Fruit fly (Drosophila melanogaster) S2 (cell line): ENCODE results near the gene CG1835.
A peak's percentile ranks its signal among the peaks of the same experiment; 100 is the strongest.

ENCODE experiments used
- CG8478 ChIP-seq: fragments of >200 bp; optimal IDR thresholded peaks from 2 replicates; lab custom pipeline; 2018
- CTCF ChIP-seq, 2 experiments: fragments of >200 bp; optimal IDR thresholded peaks; 2 replicates each; lab custom pipeline; 2018

DNA sequence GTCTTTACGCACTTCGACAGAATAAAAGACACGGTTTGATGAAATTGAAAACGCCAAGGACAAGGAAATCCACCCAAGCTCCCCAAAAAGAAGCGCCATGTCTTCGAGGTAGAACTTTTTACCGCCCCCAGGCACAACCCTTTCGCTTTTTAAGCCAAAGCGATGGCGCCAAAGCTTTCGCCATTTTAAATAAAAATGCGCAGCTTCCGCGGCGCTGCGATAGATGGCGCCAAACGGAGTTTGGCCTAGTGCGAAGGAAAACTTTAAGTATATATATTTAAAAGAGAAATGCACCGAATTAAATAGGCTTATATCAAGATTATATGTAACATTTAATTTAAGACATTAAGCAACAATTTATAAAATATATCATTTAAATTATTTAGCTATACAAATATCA is 25.0 kb upstream of the CG1835 start:
- TF ChIP-seq CTCF (optimal IDR thresholded peaks at IDR 0.05; lab: Kevin White, UChicago) (peak; percentile 40 to 72), CG8478 (lab: Kevin White, UChicago) (no peak)
